Fruit fly (Drosophila melanogaster) whole organism, embryonic: Measurements from ENCODE around the gene CG34269.

Source experiments
- Abd-B ChIP-seq: fragments of 200-800 bp; sonication (Bioruptor generic); optimal IDR thresholded peaks from 2 replicates; lab custom pipeline; 2018; ENCODE audit warnings: missing biosample characterization, mild to moderate bottlenecking, missing genetic modification characterization, moderate library complexity
- Atf3 ChIP-seq: fragments of 200-800 bp; sonication (Bioruptor generic); optimal IDR thresholded peaks from 3 replicates; lab custom pipeline; 2016; ENCODE audit warnings: missing biosample characterization, missing genetic modification characterization
- Awh ChIP-seq: fragments of 200-800 bp; sonication (Bioruptor generic); IDR thresholded peaks from 2 replicates; pipeline ENCODE4, ENCODE4 v1.3.6; 2022; ENCODE audit warnings: missing biosample characterization, missing genetic modification characterization
- B-H2 ChIP-seq: fragments of 200-800 bp; sonication (Bioruptor generic); optimal IDR thresholded peaks from 2 replicates; lab custom pipeline; 2018; ENCODE audit warnings: missing biosample characterization, mild to moderate bottlenecking, missing genetic modification characterization
- Blimp-1 ChIP-seq: fragments of 200-800 bp; sonication (Bioruptor generic); optimal IDR thresholded peaks from 3 replicates; lab custom pipeline; 2018; ENCODE audit warnings: missing biosample characterization, missing genetic modification characterization, mild to moderate bottlenecking, moderate library complexity, missing genetic modification reagents
- CG10959 ChIP-seq: fragments of 200-800 bp; sonication (Bioruptor generic); IDR thresholded peaks from 2 replicates; pipeline ENCODE4 v1.3.6; 2022; ENCODE audit warnings: missing biosample characterization, missing genetic modification characterization
- CG11560 ChIP-seq: fragments of 200-800 bp; sonication (Bioruptor generic); IDR thresholded peaks from 3 replicates; pipeline ENCODE4 v1.3.6; 2022; ENCODE audit warnings: missing biosample characterization, missing genetic modification characterization
- CG14860 ChIP-seq: fragments of 200-800 bp; sonication (Bioruptor generic); IDR thresholded peaks from 3 replicates; pipeline ENCODE4 v1.3.6; 2022; ENCODE audit warnings: missing biosample characterization, missing genetic modification characterization; ENCODE audit not compliant: partially characterized antibody
- CG15514 ChIP-seq: fragments of 200-800 bp; sonication (Bioruptor generic); optimal IDR thresholded peaks from 3 replicates; lab custom pipeline; 2017; ENCODE audit warnings: missing biosample characterization, missing genetic modification characterization, mild to moderate bottlenecking, moderate library complexity, missing genetic modification reagents
- CG16779 ChIP-seq: fragments of 200-800 bp; sonication (Bioruptor generic); IDR thresholded peaks from 2 replicates; pipeline ENCODE4 v1.3.6; 2022; ENCODE audit warnings: missing biosample characterization, missing genetic modification characterization
- CG17359 ChIP-seq: fragments of 200-800 bp; sonication (Bioruptor generic); optimal IDR thresholded peaks from 3 replicates; lab custom pipeline; 2018; ENCODE audit warnings: missing biosample characterization, mild to moderate bottlenecking, missing genetic modification characterization, moderate library complexity
- CG1792 ChIP-seq: fragments of 200-800 bp; sonication (Bioruptor generic); optimal IDR thresholded peaks from 2 replicates; lab custom pipeline; 2016; ENCODE audit warnings: missing biosample characterization, missing genetic modification characterization
- CG18011 ChIP-seq: fragments of 200-800 bp; sonication (Bioruptor generic); optimal IDR thresholded peaks from 2 replicates; lab custom pipeline; 2017; ENCODE audit warnings: missing biosample characterization, missing genetic modification characterization, mild to moderate bottlenecking, moderate library complexity, missing genotype
- CG18619 ChIP-seq: fragments of 200-800 bp; sonication (Bioruptor generic); optimal IDR thresholded peaks from 3 replicates; lab custom pipeline; 2017; ENCODE audit warnings: missing biosample characterization, mild to moderate bottlenecking, missing genetic modification characterization
- CG18764 ChIP-seq: fragments of 200-800 bp; sonication (Bioruptor generic); optimal IDR thresholded peaks from 3 replicates; lab custom pipeline; 2016; ENCODE audit warnings: missing biosample characterization, missing genetic modification characterization
- CG2202 ChIP-seq: fragments of 200-800 bp; sonication (Bioruptor generic); optimal IDR thresholded peaks from 2 replicates; lab custom pipeline; 2018; ENCODE audit warnings: missing biosample characterization, mild to moderate bottlenecking, missing genetic modification characterization
- CG32532 ChIP-seq: fragments of 200-800 bp; sonication (Bioruptor generic); IDR thresholded peaks from 2 replicates; pipeline ENCODE4 v1.3.6; 2022; ENCODE audit warnings: missing biosample characterization, missing genetic modification characterization
- CG3281 ChIP-seq: fragments of 200-800 bp; sonication (Bioruptor generic); optimal IDR thresholded peaks from 3 replicates; lab custom pipeline; 2017; ENCODE audit warnings: missing biosample characterization, mild to moderate bottlenecking, missing genetic modification characterization
- CG3847 ChIP-seq: fragments of 200-800 bp; sonication (Bioruptor generic); IDR thresholded peaks from 2 replicates; pipeline ENCODE4 v1.3.6; 2022; ENCODE audit warnings: missing biosample characterization, missing genetic modification characterization
- CG6854 ChIP-seq: fragments of 200-800 bp; sonication (Bioruptor generic); optimal IDR thresholded peaks from 3 replicates; lab custom pipeline; 2017; ENCODE audit warnings: missing biosample characterization, mild to moderate bottlenecking, missing genetic modification characterization
- CG7786 ChIP-seq: fragments of 200-800 bp; sonication (Bioruptor generic); optimal IDR thresholded peaks from 2 replicates; lab custom pipeline; 2016; ENCODE audit warnings: missing biosample characterization, missing genetic modification characterization
- CG7839 ChIP-seq: fragments of 200-800 bp; sonication (Bioruptor generic); optimal IDR thresholded peaks from 3 replicates; lab custom pipeline; 2018; ENCODE audit warnings: missing biosample characterization, mild to moderate bottlenecking, missing genetic modification characterization, moderate library complexity
- CG8359 ChIP-seq: fragments of 200-800 bp; sonication (Bioruptor generic); optimal IDR thresholded peaks from 2 replicates; lab custom pipeline; 2017; ENCODE audit warnings: missing biosample characterization, mild to moderate bottlenecking, missing genetic modification characterization, borderline replicate concordance
- CG8924 ChIP-seq: fragments of 200-800 bp; optimal IDR thresholded peaks from 3 replicates; lab custom pipeline; 2019; ENCODE audit warnings: missing biosample characterization, mild to moderate bottlenecking, missing genetic modification characterization, moderate library complexity
- CG9437 ChIP-seq: fragments of 200-800 bp; sonication (Bioruptor generic); optimal IDR thresholded peaks from 2 replicates; lab custom pipeline; 2018; ENCODE audit warnings: missing biosample characterization, mild to moderate bottlenecking, missing genetic modification characterization
- CG9797 ChIP-seq: fragments of 200-800 bp; sonication (Bioruptor generic); optimal IDR thresholded peaks from 3 replicates; lab custom pipeline; 2018; ENCODE audit warnings: missing biosample characterization, mild to moderate bottlenecking, missing genetic modification characterization
- CkIIα-i1 ChIP-seq: fragments of 200-800 bp; sonication (Bioruptor generic); IDR thresholded peaks from 2 replicates; pipeline ENCODE4 v1.3.6; 2022; ENCODE audit warnings: missing biosample characterization, missing genetic modification characterization
- Dp ChIP-seq: fragments of 200-800 bp; sonication (Bioruptor generic); optimal IDR thresholded peaks from 2 replicates; lab custom pipeline; 2018; ENCODE audit warnings: missing biosample characterization, mild to moderate bottlenecking, missing genetic modification characterization, moderate library complexity
- Gsc ChIP-seq: fragments of 200-800 bp; sonication (Bioruptor generic); IDR thresholded peaks from 2 replicates; pipeline ENCODE4 v1.3.6; 2022; ENCODE audit warnings: missing biosample characterization, missing genetic modification characterization
- HLHmδ ChIP-seq: fragments of 200-800 bp; sonication (Bioruptor generic); optimal IDR thresholded peaks from 2 replicates; lab custom pipeline; 2018; ENCODE audit warnings: missing biosample characterization, mild to moderate bottlenecking, missing genetic modification characterization, moderate library complexity
- Opbp ChIP-seq: fragments of 200-800 bp; sonication (Bioruptor generic); IDR thresholded peaks from 3 replicates; pipeline ENCODE4 v1.3.6; 2022; ENCODE audit warnings: missing biosample characterization, missing genetic modification characterization; ENCODE audit not compliant: partially characterized antibody
- Optix ChIP-seq: fragments of 200-800 bp; sonication (Bioruptor generic); IDR thresholded peaks from 3 replicates; pipeline ENCODE4 v1.3.6; 2022; ENCODE audit warnings: missing biosample characterization, missing genetic modification characterization
- Poxn ChIP-seq: fragments of 200-800 bp; sonication (Bioruptor generic); IDR thresholded peaks from 2 replicates; pipeline ENCODE4 v1.3.6; 2022; ENCODE audit warnings: missing biosample characterization, missing genetic modification characterization
- bcd ChIP-seq: fragments of 200-800 bp; sonication (Bioruptor generic); optimal IDR thresholded peaks from 2 replicates; lab custom pipeline; 2017; ENCODE audit warnings: missing biosample characterization, mild to moderate bottlenecking, missing genetic modification characterization
- bigmax ChIP-seq: fragments of 200-800 bp; sonication (Bioruptor generic); optimal IDR thresholded peaks from 2 replicates; lab custom pipeline; 2018; ENCODE audit warnings: missing biosample characterization, mild to moderate bottlenecking, missing genetic modification characterization
- cg ChIP-seq: fragments of 200-800 bp; sonication (Bioruptor generic); optimal IDR thresholded peaks from 3 replicates; lab custom pipeline; 2019; ENCODE audit warnings: missing biosample characterization, mild to moderate bottlenecking, missing genetic modification characterization, moderate library complexity
- dmrt99B ChIP-seq: fragments of 200-800 bp; sonication (Bioruptor generic); optimal IDR thresholded peaks from 2 replicates; lab custom pipeline; 2018; ENCODE audit warnings: missing biosample characterization, mild to moderate bottlenecking, missing genetic modification characterization, moderate library complexity
- dysf ChIP-seq: fragments of 200-800 bp; sonication (Bioruptor generic); IDR thresholded peaks from 3 replicates; pipeline ENCODE4 v1.3.6; 2022; ENCODE audit warnings: missing biosample characterization, missing genetic modification characterization
- emc ChIP-seq: fragments of 200-800 bp; sonication (Bioruptor generic); optimal IDR thresholded peaks from 2 replicates; lab custom pipeline; 2016; ENCODE audit warnings: missing biosample characterization, missing genetic modification characterization
- gcm2 ChIP-seq: fragments of 200-800 bp; sonication (Bioruptor generic); optimal IDR thresholded peaks from 2 replicates; lab custom pipeline; 2016; ENCODE audit warnings: missing biosample characterization, missing genetic modification characterization
- gsb-n ChIP-seq: fragments of 200-800 bp; sonication (Bioruptor generic); optimal IDR thresholded peaks from 3 replicates; lab custom pipeline; 2018; ENCODE audit warnings: missing biosample characterization, mild to moderate bottlenecking, missing genetic modification characterization
- hth ChIP-seq: fragments of >200 bp; optimal IDR thresholded peaks from 2 replicates; lab custom pipeline; 2017; ENCODE audit warnings: inconsistent platforms
- oc ChIP-seq: fragments of 200-800 bp; sonication (Bioruptor generic); optimal IDR thresholded peaks from 2 replicates; lab custom pipeline; 2018; ENCODE audit warnings: missing biosample characterization, mild to moderate bottlenecking, missing genetic modification characterization, moderate library complexity
- peb ChIP-seq: fragments of 200-800 bp; sonication (Bioruptor generic); IDR thresholded peaks from 2 replicates; pipeline ENCODE4 v1.3.6; 2022; ENCODE audit warnings: missing biosample characterization, missing genetic modification characterization
- pita ChIP-seq: fragments of 200-800 bp; sonication (Bioruptor generic); optimal IDR thresholded peaks from 2 replicates; lab custom pipeline; 2017; ENCODE audit warnings: missing biosample characterization, mild to moderate bottlenecking, missing genetic modification characterization
- ranshi ChIP-seq: fragments of 200-800 bp; sonication (Bioruptor generic); IDR thresholded peaks from 2 replicates; pipeline ENCODE4 v1.3.6; 2022; ENCODE audit warnings: missing biosample characterization, missing genetic modification characterization
- schlank ChIP-seq: fragments of 200-800 bp; sonication (Bioruptor generic); optimal IDR thresholded peaks from 2 replicates; lab custom pipeline; 2018; ENCODE audit warnings: missing biosample characterization, mild to moderate bottlenecking, missing genetic modification characterization
- seq ChIP-seq: fragments of 200-800 bp; sonication (Bioruptor generic); IDR thresholded peaks from 2 replicates; pipeline ENCODE4 v1.3.6; 2022; ENCODE audit warnings: missing biosample characterization, missing genetic modification characterization
- wdn ChIP-seq: fragments of 200-800 bp; sonication (Bioruptor generic); IDR thresholded peaks from 2 replicates; pipeline ENCODE4 v1.3.6; 2022; ENCODE audit warnings: missing biosample characterization, missing genetic modification characterization
- wor ChIP-seq: fragments of 200-800 bp; sonication (Bioruptor generic); IDR thresholded peaks from 2 replicates; pipeline ENCODE4 v1.3.6; 2022; ENCODE audit warnings: missing biosample characterization, missing genetic modification characterization

The CG34269 gene

dm6 chr3L:563002-563627 lies 35.0 kb downstream of the CG34269 start (continued):
- TF ChIP-seq cg (GFP tag; lab: Kevin White, UChicago): no peak
- TF ChIP-seq gcm2 (GFP tag; lab: Kevin White, UChicago): peak; percentile 21
- TF ChIP-seq CG32532 (GFP tag; lab: Robert Waterston, UW): peak; percentile 76
- peak; percentile 50 for TF ChIP-seq CG18764 (GFP tag; lab: Kevin White, UChicago)
- TF ChIP-seq oc (tag; lab: Kevin White, UChicago): peak; percentile 34
- TF ChIP-seq pita (GFP tag; lab: Kevin White, UChicago): no peak
- TF ChIP-seq CG14860 (GFP tag; lab: Robert Waterston, UW): no peak
- peak; percentile 78 for TF ChIP-seq Blimp-1 (GFP tag; lab: Kevin White, UChicago)
- no peak for TF ChIP-seq Poxn (GFP tag; lab: Robert Waterston, UW)
- no peak for TF ChIP-seq hth (lab: Kevin White, UChicago)
- TF ChIP-seq CG3281 (GFP tag; lab: Kevin White, UChicago): peak; percentile 61
- peak; percentile 37 for TF ChIP-seq CG8924 (tag; lab: Kevin White, UChicago)
- peak; percentile 50 for TF ChIP-seq bcd (GFP tag; lab: Kevin White, UChicago)
- peak; percentile 66 for TF ChIP-seq ranshi
- no peak for TF ChIP-seq bigmax
- peak; percentile 39 for TF ChIP-seq gsb-n
- TF ChIP-seq Atf3 (GFP tag; lab: Kevin White, UChicago): no peak
- peak; percentile 26 for TF ChIP-seq CG9437 (GFP tag; lab: Kevin White, UChicago)
- no peak for TF ChIP-seq Dp (GFP tag; lab: Kevin White, UChicago)
- TF ChIP-seq CkIIα-i1: no peak
- TF ChIP-seq CG1792 (GFP tag; lab: Kevin White, UChicago): peak; percentile 12
- TF ChIP-seq CG9797 (GFP tag; lab: Kevin White, UChicago): no peak
- TF ChIP-seq CG15514 (GFP tag; lab: Kevin White, UChicago): peak; percentile 23
- peak; percentile 78 for TF ChIP-seq CG17359
- TF ChIP-seq CG18011 (GFP tag; lab: Kevin White, UChicago): peak; percentile 23
- peak; percentile 28 for TF ChIP-seq CG18619 (GFP tag; lab: Kevin White, UChicago)
- peak; percentile 15 for TF ChIP-seq emc (GFP tag; lab: Kevin White, UChicago)
- peak; percentile 56; the same call in 1 of the 3 replicates for TF ChIP-seq Optix (GFP tag; lab: Robert Waterston, UW)
- no peak for TF ChIP-seq schlank
- no peak for TF ChIP-seq wdn
- TF ChIP-seq CG3847 (GFP tag; lab: Robert Waterston, UW): no peak
- 0 out of 2 replicates have a peak, but pooled peaks have one; percentile 40 for TF ChIP-seq CG10959
- TF ChIP-seq B-H2 (GFP tag; lab: Kevin White, UChicago): no peak
- 0 out of 2 replicates have a peak, but pooled peaks have one; percentile 30 for TF ChIP-seq peb
- TF ChIP-seq CG8359 (GFP tag; lab: Kevin White, UChicago): peak; percentile 13
- TF ChIP-seq CG2202 (tag; lab: Kevin White, UChicago): peak; percentile 35
- peak; percentile 79 for TF ChIP-seq dmrt99B
- no peak for TF ChIP-seq CG11560 (tag; lab: Robert Waterston, UW)
- no peak for TF ChIP-seq CG6854 (GFP tag; lab: Kevin White, UChicago)
- no peak for TF ChIP-seq HLHmδ (GFP tag; lab: Kevin White, UChicago)
- peak; percentile 39; the same call in 1 of the 2 replicates for TF ChIP-seq wor (GFP tag; lab: Robert Waterston, UW)
- peak; percentile 75 for TF ChIP-seq dysf (GFP tag; lab: Robert Waterston, UW)
- peak; percentile 67 for TF ChIP-seq CG7839 (tag; lab: Kevin White, UChicago)
- TF ChIP-seq Opbp (GFP tag; lab: Robert Waterston, UW): no peak
- no peak for TF ChIP-seq Abd-B (GFP tag; lab: Kevin White, UChicago)
- no peak for TF ChIP-seq CG7786 (GFP tag; lab: Kevin White, UChicago)
- TF ChIP-seq CG16779 (GFP tag; lab: Robert Waterston, UW): no peak
- TF ChIP-seq Awh: peak; percentile 57; the same call in 1 of the 2 replicates
- 0 out of 2 replicates have a peak, but pooled peaks have one; percentile 13 for TF ChIP-seq Gsc (GFP tag; lab: Robert Waterston, UW)
- TF ChIP-seq seq: peak; percentile 63; the same call in 1 of the 2 replicates
